Fruit fly (Drosophila melanogaster) Kc167 (cell line): Measurements from ENCODE around the gene Hs3st-B.

Source experiments
- Myc ChIP-seq: fragments of >200 bp; optimal IDR thresholded peaks from 2 replicates; lab custom pipeline; 2017; ENCODE audit warnings: missing external identifiers
- Sin3A ChIP-seq: fragments of >200 bp; optimal IDR thresholded peaks from 2 replicates; lab custom pipeline; 2018; ENCODE audit warnings: missing external identifiers
- h ChIP-seq: fragments of >200 bp; optimal IDR thresholded peaks from 3 replicates; lab custom pipeline; 2018; ENCODE audit warnings: missing external identifiers
- insv ChIP-seq: fragments of >200 bp; optimal IDR thresholded peaks from 3 replicates; lab custom pipeline; 2018; ENCODE audit warnings: missing external identifiers
- psq ChIP-seq: fragments of >200 bp; optimal IDR thresholded peaks from 2 replicates; lab custom pipeline; 2017; ENCODE audit warnings: missing external identifiers
- ttk ChIP-seq: sonication (Bioruptor generic); optimal IDR thresholded peaks from 2 replicates; lab custom pipeline; 2017; ENCODE audit warnings: missing external identifiers

DNA sequence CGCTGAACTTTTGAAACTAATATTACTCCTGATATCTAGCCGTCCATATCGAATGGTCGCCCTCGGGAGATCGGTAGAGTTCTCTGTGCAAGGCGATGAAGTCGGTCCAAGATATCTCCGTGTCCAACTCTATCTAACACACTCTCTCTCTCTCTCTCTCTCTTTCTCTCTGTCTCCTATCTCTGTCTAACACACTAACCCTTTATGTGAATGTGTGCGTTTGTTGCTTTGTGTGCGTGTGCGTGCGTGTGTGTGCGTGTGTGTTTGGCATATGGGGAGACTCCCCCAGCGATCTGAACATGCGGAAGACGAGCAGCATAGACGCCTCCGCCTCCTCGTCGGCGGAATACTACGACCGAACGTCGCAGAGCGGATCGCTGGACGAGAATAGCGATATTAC lies 16.0 kb downstream of the Hs3st-B start:
- no peak for TF ChIP-seq insv (lab: Kevin White, UChicago)
- TF ChIP-seq Sin3A (lab: Kevin White, UChicago) = no peak
- TF ChIP-seq psq (lab: Kevin White, UChicago) = no peak
- no peak for TF ChIP-seq h (lab: Kevin White, UChicago)
- no peak for TF ChIP-seq Myc
- no peak for TF ChIP-seq ttk (lab: Kevin White, UChicago)
